Comparison of ENCODE assay signal across 1 fruit fly cellular context in genomic region chrX:1129575-1130281, dm6.
TF ChIP-seq lines count a peak whose summit lies in the region.

No protein-coding gene starts in this region.

TF ChIP-seq in whole organism, embryonic, 481 proteins besides CTCF, POLR2A, EP300 and RAD21 (continued from another document and continues in another):
- no peak for TF ChIP-seq sc (optimal IDR thresholded peaks at IDR 0.05; lab: Kevin White, UChicago)
- TF ChIP-seq sc (GFP tag; optimal IDR thresholded peaks at IDR 0.05; lab: Kevin White, UChicago): peak; percentile 50
- no peak for TF ChIP-seq trh (GFP tag; optimal IDR thresholded peaks at IDR 0.05; lab: Kevin White, UChicago)
- no peak for TF ChIP-seq Sin3A (optimal IDR thresholded peaks at IDR 0.05; lab: Kevin White, UChicago)
- TF ChIP-seq kah (GFP tag; optimal IDR thresholded peaks at IDR 0.05; lab: Kevin White, UChicago): no peak
- TF ChIP-seq CG2712 (tag; optimal IDR thresholded peaks at IDR 0.05; lab: Kevin White, UChicago): peak; percentile 78
- peak; percentile 39 for TF ChIP-seq Atf-2 (GFP tag; optimal IDR thresholded peaks at IDR 0.05; lab: Kevin White, UChicago)
- TF ChIP-seq jumu (GFP tag; optimal IDR thresholded peaks at IDR 0.05; lab: Kevin White, UChicago): peak; percentile 13
- TF ChIP-seq Med (GFP tag; lab: Kevin White, UChicago): peak; percentile 80
- no peak for TF ChIP-seq z (GFP tag; IDR thresholded peaks at IDR 0.05; lab: Robert Waterston, UW)
- TF ChIP-seq CG10565 (GFP tag; optimal IDR thresholded peaks at IDR 0.05; lab: Kevin White, UChicago): no peak
- TF ChIP-seq Deaf1 (tag; optimal IDR thresholded peaks at IDR 0.05; lab: Kevin White, UChicago): peak; percentile 25
- TF ChIP-seq NFAT (GFP tag; IDR thresholded peaks at IDR 0.05; lab: Robert Waterston, UW): no peak
- peak; percentile 37 for TF ChIP-seq CG12942 (GFP tag; optimal IDR thresholded peaks at IDR 0.05; lab: Kevin White, UChicago)
- TF ChIP-seq Lhr (GFP tag; optimal IDR thresholded peaks at IDR 0.05; lab: Kevin White, UChicago): peak; percentile 21
- no peak for TF ChIP-seq B-H2 (GFP tag; optimal IDR thresholded peaks at IDR 0.05; lab: Kevin White, UChicago)
- no peak for TF ChIP-seq hb (GFP tag; IDR thresholded peaks at IDR 0.05; lab: Robert Waterston, UW; ENCODE audit: partially characterized antibody)
- peak; percentile 33 for TF ChIP-seq crc (GFP tag; optimal IDR thresholded peaks at IDR 0.05; lab: Kevin White, UChicago)
- peak; percentile 23 for TF ChIP-seq fd3F (GFP tag; optimal IDR thresholded peaks at IDR 0.05; lab: Kevin White, UChicago)
- no peak for TF ChIP-seq Ets97D (GFP tag; optimal IDR thresholded peaks at IDR 0.05; lab: Kevin White, UChicago)
- TF ChIP-seq pb (GFP tag; optimal IDR thresholded peaks at IDR 0.05; lab: Kevin White, UChicago): no peak
- TF ChIP-seq CG17612 (GFP tag; IDR thresholded peaks at IDR 0.05; lab: Robert Waterston, UW): no peak
- peak; percentile 10 for TF ChIP-seq disco-r (GFP tag; optimal IDR thresholded peaks at IDR 0.05; lab: Kevin White, UChicago)
- TF ChIP-seq maf-S (GFP tag; optimal IDR thresholded peaks at IDR 0.05; lab: Kevin White, UChicago): no peak
- peak; percentile 78 to 86 for TF ChIP-seq bsh (GFP tag; optimal IDR thresholded peaks at IDR 0.05; lab: Kevin White, UChicago)
- TF ChIP-seq CG7556 (GFP tag; optimal IDR thresholded peaks at IDR 0.05; lab: Kevin White, UChicago): peak; percentile 48
- TF ChIP-seq dpn (GFP tag; optimal IDR thresholded peaks at IDR 0.05; lab: Kevin White, UChicago): peak; percentile 44 to 68
- TF ChIP-seq CHES-1-like (GFP tag; optimal IDR thresholded peaks at IDR 0.05; lab: Kevin White, UChicago): peak; percentile 19
- TF ChIP-seq cas (GFP tag; IDR thresholded peaks at IDR 0.05; lab: Robert Waterston, UW): no peak
- TF ChIP-seq CG3726 (GFP tag; IDR thresholded peaks at IDR 0.05; lab: Robert Waterston, UW): 0 out of 3 replicates have a peak, but pooled peaks have one; percentile 53
- TF ChIP-seq abd-A (tag; optimal IDR thresholded peaks at IDR 0.05; lab: Kevin White, UChicago): no peak
- TF ChIP-seq slp2 (GFP tag; optimal IDR thresholded peaks at IDR 0.05; lab: Kevin White, UChicago): peak; percentile 48
- no peak for TF ChIP-seq CG11247 (GFP tag; IDR thresholded peaks at IDR 0.05; lab: Robert Waterston, UW)
- peak; percentile 59 for TF ChIP-seq NfI (GFP tag; optimal IDR thresholded peaks at IDR 0.05; lab: Kevin White, UChicago)
- TF ChIP-seq CG1832 (GFP tag; optimal IDR thresholded peaks at IDR 0.05; lab: Kevin White, UChicago): no peak
- TF ChIP-seq lmd (GFP tag; IDR thresholded peaks at IDR 0.05; lab: Robert Waterston, UW): peak; percentile 70
- TF ChIP-seq Stat92E (GFP tag; optimal IDR thresholded peaks at IDR 0.05; lab: Kevin White, UChicago): no peak
- no peak for TF ChIP-seq CG7987 (GFP tag; optimal IDR thresholded peaks at IDR 0.05; lab: Kevin White, UChicago)
- TF ChIP-seq danr (GFP tag; IDR thresholded peaks at IDR 0.05; lab: Robert Waterston, UW): peak; percentile 34; the same call in 1 of the 2 replicates
- TF ChIP-seq CG18619 (GFP tag; optimal IDR thresholded peaks at IDR 0.05; lab: Kevin White, UChicago): peak; percentile 28
- TF ChIP-seq vnd (GFP tag; IDR thresholded peaks at IDR 0.05; lab: Robert Waterston, UW; ENCODE audit: partially characterized antibody): no peak
- TF ChIP-seq fu2 (GFP tag; optimal IDR thresholded peaks at IDR 0.05; lab: Kevin White, UChicago): no peak
- no peak for TF ChIP-seq CG2116 (GFP tag; optimal IDR thresholded peaks at IDR 0.05; lab: Kevin White, UChicago)
- no peak for TF ChIP-seq sug (tag; optimal IDR thresholded peaks at IDR 0.05; lab: Kevin White, UChicago)
- TF ChIP-seq exex (tag; optimal IDR thresholded peaks at IDR 0.05; lab: Kevin White, UChicago): no peak
- no peak for TF ChIP-seq Ravus (GFP tag; IDR thresholded peaks at IDR 0.05; lab: Robert Waterston, UW)
- peak; percentile 8 for TF ChIP-seq shn (GFP tag; optimal IDR thresholded peaks at IDR 0.05; lab: Kevin White, UChicago)
- TF ChIP-seq Gug (GFP tag; IDR thresholded peaks at IDR 0.05; lab: Robert Waterston, UW): peak; percentile 63; the same call in 3 of the 4 replicates
- no peak for TF ChIP-seq pita (GFP tag; optimal IDR thresholded peaks at IDR 0.05; lab: Kevin White, UChicago)
- no peak for TF ChIP-seq HmgZ (tag; optimal IDR thresholded peaks at IDR 0.05; lab: Kevin White, UChicago)
- TF ChIP-seq HmgD (GFP tag; optimal IDR thresholded peaks at IDR 0.05; lab: Kevin White, UChicago): no peak
- peak; percentile 25 for TF ChIP-seq CG6813 (GFP tag; optimal IDR thresholded peaks at IDR 0.05; lab: Kevin White, UChicago)
- TF ChIP-seq CG2199 (GFP tag; IDR thresholded peaks at IDR 0.05; lab: Robert Waterston, UW): no peak
- no peak for TF ChIP-seq jigr1 (GFP tag; IDR thresholded peaks at IDR 0.05; lab: Robert Waterston, UW)
- TF ChIP-seq B-H1 (GFP tag; IDR thresholded peaks at IDR 0.05; lab: Robert Waterston, UW): peak; percentile 58; the same call in 2 of the 3 replicates
- TF ChIP-seq CG17361 (GFP tag; IDR thresholded peaks at IDR 0.05; lab: Robert Waterston, UW): peak; percentile 61
- peak; percentile 79 for TF ChIP-seq fd96Cb (tag; optimal IDR thresholded peaks at IDR 0.05; lab: Kevin White, UChicago)
- peak; percentile 8 for TF ChIP-seq cwo (GFP tag; optimal IDR thresholded peaks at IDR 0.05; lab: Kevin White, UChicago)
- peak; percentile 46 for TF ChIP-seq Six4 (GFP tag; optimal IDR thresholded peaks at IDR 0.05; lab: Kevin White, UChicago)
- TF ChIP-seq zf30C (GFP tag; optimal IDR thresholded peaks at IDR 0.05; lab: Kevin White, UChicago): no peak
- no peak for TF ChIP-seq hbn (GFP tag; IDR thresholded peaks at IDR 0.05; lab: Robert Waterston, UW; ENCODE audit: partially characterized antibody)
- peak; percentile 55; the same call in 1 of the 2 replicates for TF ChIP-seq Ada2b (GFP tag; IDR thresholded peaks at IDR 0.05; lab: Robert Waterston, UW)
- peak; percentile 81 for TF ChIP-seq gem (tag; optimal IDR thresholded peaks at IDR 0.05; lab: Kevin White, UChicago)
- no peak for TF ChIP-seq tll (GFP tag; optimal IDR thresholded peaks at IDR 0.05; lab: Kevin White, UChicago)
- TF ChIP-seq caup (GFP tag; optimal IDR thresholded peaks at IDR 0.05; lab: Kevin White, UChicago; ENCODE audit: severe bottlenecking): peak; percentile 2
- no peak for TF ChIP-seq Neu2 (GFP tag; optimal IDR thresholded peaks at IDR 0.05; lab: Kevin White, UChicago; ENCODE audit: borderline replicate concordance)
- no peak for TF ChIP-seq ERR (GFP tag; optimal IDR thresholded peaks at IDR 0.05; lab: Kevin White, UChicago)
- no peak for TF ChIP-seq CG8765 (GFP tag; IDR thresholded peaks at IDR 0.05; lab: Robert Waterston, UW)
- no peak for TF ChIP-seq Hr39 (optimal IDR thresholded peaks at IDR 0.05; lab: Kevin White, UChicago)
- no peak for TF ChIP-seq kay (GFP tag; optimal IDR thresholded peaks at IDR 0.05; lab: Kevin White, UChicago)
- TF ChIP-seq CG18476 (GFP tag; optimal IDR thresholded peaks at IDR 0.05; lab: Kevin White, UChicago): no peak
- TF ChIP-seq gcm (GFP tag; optimal IDR thresholded peaks at IDR 0.05; lab: Kevin White, UChicago): peak; percentile 51
- peak; percentile 48; the same call in 1 of the 2 replicates for TF ChIP-seq CG10959 (GFP tag; IDR thresholded peaks at IDR 0.05; lab: Robert Waterston, UW)
- TF ChIP-seq MBD-R2 (GFP tag; IDR thresholded peaks at IDR 0.05; lab: Robert Waterston, UW): no peak
- TF ChIP-seq dmrt11E (tag; optimal IDR thresholded peaks at IDR 0.05; lab: Kevin White, UChicago): peak; percentile 70
- TF ChIP-seq Doc3 (GFP tag; IDR thresholded peaks at IDR 0.05; lab: Robert Waterston, UW; ENCODE audit: partially characterized antibody): no peak
- TF ChIP-seq Hey (tag; optimal IDR thresholded peaks at IDR 0.05; lab: Kevin White, UChicago): no peak
- TF ChIP-seq repo (GFP tag; optimal IDR thresholded peaks at IDR 0.05; lab: Kevin White, UChicago): no peak
- peak; percentile 17 for TF ChIP-seq CG8281 (tag; optimal IDR thresholded peaks at IDR 0.05; lab: Kevin White, UChicago)
- TF ChIP-seq toy (GFP tag; IDR thresholded peaks at IDR 0.05; lab: Robert Waterston, UW): no peak
- peak; percentile 60 for TF ChIP-seq her (GFP tag; optimal IDR thresholded peaks at IDR 0.05; lab: Kevin White, UChicago)
- TF ChIP-seq CG12219 (GFP tag; optimal IDR thresholded peaks at IDR 0.05; lab: Kevin White, UChicago): peak; percentile 54
- no peak for TF ChIP-seq CG31388 (GFP tag; optimal IDR thresholded peaks at IDR 0.05; lab: Kevin White, UChicago)
- peak; percentile 42; the same call in 1 of the 2 replicates for TF ChIP-seq E2f2 (GFP tag; IDR thresholded peaks at IDR 0.05; lab: Robert Waterston, UW)
- peak; percentile 82 for TF ChIP-seq Sox102F (GFP tag; optimal IDR thresholded peaks at IDR 0.05; lab: Kevin White, UChicago)
- peak; percentile 62 for TF ChIP-seq dysf (GFP tag; IDR thresholded peaks at IDR 0.05; lab: Robert Waterston, UW)
- peak; percentile 23 for TF ChIP-seq Meics (GFP tag; optimal IDR thresholded peaks at IDR 0.05; lab: Kevin White, UChicago)
- TF ChIP-seq dati (GFP tag; IDR thresholded peaks at IDR 0.05; lab: Robert Waterston, UW): 0 out of 2 replicates have a peak, but pooled peaks have one; percentile 45
- TF ChIP-seq CG14050 (GFP tag; IDR thresholded peaks at IDR 0.05; lab: Robert Waterston, UW): peak; percentile 56; the same call in 2 of the 3 replicates
- TF ChIP-seq CG15514 (GFP tag; optimal IDR thresholded peaks at IDR 0.05; lab: Kevin White, UChicago): peak; percentile 13
- no peak for TF ChIP-seq C15 (GFP tag; IDR thresholded peaks at IDR 0.05; lab: Robert Waterston, UW)
- peak; percentile 48 for TF ChIP-seq CG14710 (tag; optimal IDR thresholded peaks at IDR 0.05; lab: Kevin White, UChicago)
- no peak for TF ChIP-seq Doc2 (GFP tag; IDR thresholded peaks at IDR 0.05; lab: Robert Waterston, UW)
- peak; percentile 21 for TF ChIP-seq HLH54F (GFP tag; optimal IDR thresholded peaks at IDR 0.05; lab: Kevin White, UChicago)
- TF ChIP-seq CG6854 (GFP tag; optimal IDR thresholded peaks at IDR 0.05; lab: Kevin White, UChicago): no peak
- TF ChIP-seq pum (GFP tag; optimal IDR thresholded peaks at IDR 0.05; lab: Kevin White, UChicago): peak; percentile 62
- peak; percentile 68 for TF ChIP-seq CG12391 (tag; optimal IDR thresholded peaks at IDR 0.05; lab: Kevin White, UChicago)
- TF ChIP-seq Opbp (GFP tag; IDR thresholded peaks at IDR 0.05; lab: Robert Waterston, UW; ENCODE audit: partially characterized antibody): no peak
- peak; percentile 93 for TF ChIP-seq Drgx (GFP tag; IDR thresholded peaks at IDR 0.05; lab: Robert Waterston, UW)
- TF ChIP-seq CG12769 (tag; optimal IDR thresholded peaks at IDR 0.05; lab: Kevin White, UChicago): peak; percentile 61
- TF ChIP-seq yki (optimal IDR thresholded peaks at IDR 0.05; lab: Kevin White, UChicago): no peak
- peak; percentile 48 for TF ChIP-seq CG1602 (GFP tag; optimal IDR thresholded peaks at IDR 0.05; lab: Kevin White, UChicago)
- TF ChIP-seq ttk (GFP tag; IDR thresholded peaks at IDR 0.05; lab: Robert Waterston, UW): peak; percentile 50
- no peak for TF ChIP-seq mld (GFP tag; IDR thresholded peaks at IDR 0.05; lab: Robert Waterston, UW; ENCODE audit: partially characterized antibody)
- TF ChIP-seq CG9727 (GFP tag; optimal IDR thresholded peaks at IDR 0.05; lab: Kevin White, UChicago): peak; percentile 49
- TF ChIP-seq CG4617 (GFP tag; optimal IDR thresholded peaks at IDR 0.05; lab: Kevin White, UChicago; ENCODE audit: borderline replicate concordance): no peak
- 0 out of 2 replicates have a peak, but pooled peaks have one; percentile 27 for TF ChIP-seq CG6272 (GFP tag; IDR thresholded peaks at IDR 0.05; lab: Robert Waterston, UW)
- TF ChIP-seq CG1233 (GFP tag; optimal IDR thresholded peaks at IDR 0.05; lab: Kevin White, UChicago): peak; percentile 33
- no peak for TF ChIP-seq CG3065 (GFP tag; optimal IDR thresholded peaks at IDR 0.05; lab: Kevin White, UChicago)
- peak; percentile 35 for TF ChIP-seq CG9437 (GFP tag; optimal IDR thresholded peaks at IDR 0.05; lab: Kevin White, UChicago)
- TF ChIP-seq btn (GFP tag; optimal IDR thresholded peaks at IDR 0.05; lab: Kevin White, UChicago): no peak
- TF ChIP-seq zen2 (GFP tag; IDR thresholded peaks at IDR 0.05; lab: Robert Waterston, UW; ENCODE audit: partially characterized antibody): no peak
- no peak for TF ChIP-seq CG10431 (GFP tag; optimal IDR thresholded peaks at IDR 0.05; lab: Kevin White, UChicago)
- TF ChIP-seq CG13775 (GFP tag; optimal IDR thresholded peaks at IDR 0.05; lab: Kevin White, UChicago): peak; percentile 36
- no peak for TF ChIP-seq CG43689 (GFP tag; IDR thresholded peaks at IDR 0.05; lab: Robert Waterston, UW)
- peak; percentile 16 for TF ChIP-seq Fer3 (tag; optimal IDR thresholded peaks at IDR 0.05; lab: Kevin White, UChicago)
- TF ChIP-seq tap (tag; optimal IDR thresholded peaks at IDR 0.05; lab: Kevin White, UChicago): peak; percentile 62
- no peak for TF ChIP-seq amos (GFP tag; IDR thresholded peaks at IDR 0.05; lab: Robert Waterston, UW; ENCODE audit: partially characterized antibody)
- TF ChIP-seq CG4820 (GFP tag; optimal IDR thresholded peaks at IDR 0.05; lab: Kevin White, UChicago): peak; percentile 62
- peak; percentile 20 for TF ChIP-seq Vsx1 (GFP tag; optimal IDR thresholded peaks at IDR 0.05; lab: Kevin White, UChicago)
- TF ChIP-seq CG4707 (GFP tag; optimal IDR thresholded peaks at IDR 0.05; lab: Kevin White, UChicago): peak; percentile 27
- TF ChIP-seq CG31224 (GFP tag; IDR thresholded peaks at IDR 0.05; lab: Robert Waterston, UW): no peak
- TF ChIP-seq PHDP (tag; optimal IDR thresholded peaks at IDR 0.05; lab: Kevin White, UChicago): peak; percentile 73
- no peak for TF ChIP-seq CG11085 (GFP tag; IDR thresholded peaks at IDR 0.05; lab: Robert Waterston, UW)
- TF ChIP-seq Dip2 (GFP tag; IDR thresholded peaks at IDR 0.05; lab: Robert Waterston, UW): no peak
- TF ChIP-seq CG13624 (GFP tag; optimal IDR thresholded peaks at IDR 0.05; lab: Kevin White, UChicago): no peak
- no peak for TF ChIP-seq CG14860 (GFP tag; IDR thresholded peaks at IDR 0.05; lab: Robert Waterston, UW; ENCODE audit: partially characterized antibody)
- TF ChIP-seq tgo (GFP tag; IDR thresholded peaks at IDR 0.05; lab: Robert Waterston, UW): peak; percentile 55; the same call in 2 of the 3 replicates
- TF ChIP-seq en (GFP tag; optimal IDR thresholded peaks at IDR 0.05; lab: Kevin White, UChicago): no peak
- TF ChIP-seq bowl (GFP tag; IDR thresholded peaks at IDR 0.05; lab: Robert Waterston, UW): no peak
- TF ChIP-seq bab2 (GFP tag; optimal IDR thresholded peaks at IDR 0.05; lab: Kevin White, UChicago): peak; percentile 52
- no peak for TF ChIP-seq CG4404 (GFP tag; IDR thresholded peaks at IDR 0.05; lab: Robert Waterston, UW)
- TF ChIP-seq Hmr (GFP tag; optimal IDR thresholded peaks at IDR 0.05; lab: Kevin White, UChicago): peak; percentile 49
